Worm (Caenorhabditis elegans): Measurements from ENCODE around the gene W06D11.5.
A peak's percentile ranks its signal among the peaks of the same experiment; 100 is the strongest.

Gene W06D11.5

DNA sequence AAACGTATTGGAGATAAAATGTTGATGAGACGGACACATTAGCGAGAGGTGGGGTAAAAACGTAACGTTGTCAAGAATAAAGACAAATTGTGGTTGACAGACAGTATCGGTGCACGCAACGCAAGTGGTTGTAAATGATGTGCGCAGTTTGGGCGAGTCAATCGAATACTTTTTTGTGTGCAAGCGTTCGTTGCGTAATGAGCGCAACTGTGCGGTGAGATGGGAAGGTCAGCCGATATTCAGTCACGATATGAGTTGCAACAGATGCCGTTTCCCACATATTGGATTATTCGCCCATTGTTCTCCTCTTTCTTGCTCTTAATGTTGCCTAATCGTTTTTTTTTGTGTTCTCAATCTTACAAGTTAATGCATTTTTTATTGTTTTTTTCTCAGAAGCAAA, 20.8 kb downstream of the W06D11.5 start, which contains the start of gene ceh-40:
Gene ceh-40 (minus strand): TSS at position 41 of the 400 bp plus-strand sequence.
- TF ChIP-seq unc-62 (GFP tag; optimal IDR thresholded peaks at IDR 0.05) (peak; percentile 5), ceh-58 (GFP tag; IDR thresholded peaks at IDR 0.05) (no peak)

DNA sequence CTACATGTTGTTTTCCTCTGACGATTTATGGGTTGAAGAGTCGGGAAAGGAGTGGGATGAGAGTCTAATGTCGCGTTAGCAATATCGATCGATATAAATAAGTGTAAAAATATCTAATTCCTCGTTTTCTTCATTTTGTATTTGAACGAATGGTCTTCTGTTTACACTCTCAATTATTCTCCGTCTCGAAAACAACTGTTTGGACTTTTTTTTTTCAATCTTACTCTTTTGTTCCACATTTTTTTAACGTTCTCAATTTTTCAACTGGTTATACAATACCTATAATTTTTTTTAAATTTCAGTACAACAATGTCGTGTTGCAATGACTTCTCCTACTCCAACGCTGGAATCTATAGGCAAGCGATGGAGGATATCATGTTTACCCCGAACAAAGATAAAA, 21.4 kb downstream of the W06D11.5 start, which contains the start of gene F17A2.13:
Gene F17A2.13 (plus strand): TSS at position 301 of the 400 bp plus-strand sequence.
- TF ChIP-seq repo-1 (tag; optimal IDR thresholded peaks at IDR 0.05), result no peak
- no peak for TF ChIP-seq hsf-1 (GFP tag; IDR thresholded peaks at IDR 0.05)
- no peak for TF ChIP-seq nfya-1 (tag; optimal IDR thresholded peaks at IDR 0.05; ENCODE audit: borderline replicate concordance, insufficient read depth)
- TF ChIP-seq lsl-1 (GFP tag; optimal IDR thresholded peaks at IDR 0.05), result no peak
- TF ChIP-seq atf-7 (tag; optimal IDR thresholded peaks at IDR 0.05), result no peak
- no peak for TF ChIP-seq sdz-38 (tag; optimal IDR thresholded peaks at IDR 0.05)
- TF ChIP-seq lir-1 (GFP tag; conservative IDR thresholded peaks at IDR 0.05), result no peak
- no peak for TF ChIP-seq D2030.7 (GFP tag; IDR thresholded peaks at IDR 0.05)
- TF ChIP-seq nhr-80 (tag; optimal IDR thresholded peaks at IDR 0.05), result no peak
- TF ChIP-seq T07F8.4 (tag; optimal IDR thresholded peaks at IDR 0.05), result no peak
- no peak for TF ChIP-seq ccch-3 (GFP tag; optimal IDR thresholded peaks at IDR 0.05)

DNA sequence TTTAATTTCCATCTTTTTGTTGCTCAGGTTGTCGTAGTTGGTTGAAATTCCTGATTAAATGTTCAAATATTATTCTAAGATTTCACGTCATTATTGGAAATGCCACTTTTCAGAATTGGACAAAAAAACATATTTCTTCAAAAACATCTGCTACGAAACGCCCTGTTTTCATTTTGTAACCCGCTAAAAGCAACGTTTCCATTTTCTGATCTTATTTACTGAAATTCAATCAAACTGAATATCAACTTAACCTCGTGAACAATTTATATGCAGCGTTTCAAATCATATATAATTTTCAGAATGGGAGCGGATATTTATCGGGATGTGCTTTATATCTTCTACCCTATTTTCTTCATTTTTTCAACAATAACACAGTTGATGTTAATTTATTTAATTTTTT, 23.5 kb downstream of the W06D11.5 start, which contains the start of gene srd-40:
Gene srd-40 (plus strand): TSS at position 301 of the 400 bp plus-strand sequence.
- TF ChIP-seq nfya-2 (GFP tag; IDR thresholded peaks at IDR 0.05), result no peak
- TF ChIP-seq snpc-3.4 (tag; optimal IDR thresholded peaks at IDR 0.05), result no peak
- TF ChIP-seq ztf-25 (GFP tag; IDR thresholded peaks at IDR 0.05), result no peak
- TF ChIP-seq sptf-2 (GFP tag; optimal IDR thresholded peaks at IDR 0.05), result no peak
- no peak for TF ChIP-seq F23B12.7 (tag; optimal IDR thresholded peaks at IDR 0.05; ENCODE audit: insufficient read depth)
- no peak for TF ChIP-seq cebp-2 (GFP tag; IDR thresholded peaks at IDR 0.05)
- no peak for TF ChIP-seq ceh-91 (GFP tag; IDR thresholded peaks at IDR 0.05)
- TF ChIP-seq tbx-9 (tag; optimal IDR thresholded peaks at IDR 0.05; ENCODE audit: borderline replicate concordance), result no peak
- no peak for TF ChIP-seq ztf-18 (tag; optimal IDR thresholded peaks at IDR 0.05)
- TF ChIP-seq cebp-1 (GFP tag; IDR thresholded peaks at IDR 0.05), result no peak
- no peak for TF ChIP-seq cebp-1 (tag; optimal IDR thresholded peaks at IDR 0.05)
- TF ChIP-seq F37B4.10 (GFP tag; IDR thresholded peaks at IDR 0.05), result no peak

DNA sequence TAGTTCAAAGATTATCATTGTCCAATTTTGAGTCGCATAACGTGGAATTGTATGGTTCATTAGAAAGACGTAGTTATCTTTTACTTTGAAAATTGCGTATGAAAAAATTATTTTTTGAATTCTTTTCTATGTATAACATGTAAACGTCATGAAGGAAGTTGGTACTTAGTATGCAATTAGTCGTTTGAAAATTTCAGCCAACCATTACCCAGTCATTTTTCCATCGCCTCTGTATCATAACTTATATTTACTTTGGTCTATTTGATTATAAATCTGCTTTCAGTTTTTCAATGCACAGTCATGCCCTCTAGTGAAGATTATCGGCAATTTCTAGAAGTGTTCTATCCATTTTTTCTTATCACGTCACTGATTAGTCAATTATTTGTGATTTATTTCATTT, 26.5 kb downstream of the W06D11.5 start, which contains the start of gene srd-41:
Gene srd-41 (plus strand): TSS at position 301 of the 400 bp plus-strand sequence.
- no peak for TF ChIP-seq cebp-1 (GFP tag; IDR thresholded peaks at IDR 0.05)
- TF ChIP-seq cebp-1 (tag; optimal IDR thresholded peaks at IDR 0.05), result no peak
- no peak for TF ChIP-seq ceh-100 (GFP tag; IDR thresholded peaks at IDR 0.05)
- no peak for TF ChIP-seq snpc-1.3 (tag; optimal IDR thresholded peaks at IDR 0.05; ENCODE audit: insufficient read depth)
- TF ChIP-seq C17E4.6 (GFP tag; IDR thresholded peaks at IDR 0.05), result no peak

DNA sequence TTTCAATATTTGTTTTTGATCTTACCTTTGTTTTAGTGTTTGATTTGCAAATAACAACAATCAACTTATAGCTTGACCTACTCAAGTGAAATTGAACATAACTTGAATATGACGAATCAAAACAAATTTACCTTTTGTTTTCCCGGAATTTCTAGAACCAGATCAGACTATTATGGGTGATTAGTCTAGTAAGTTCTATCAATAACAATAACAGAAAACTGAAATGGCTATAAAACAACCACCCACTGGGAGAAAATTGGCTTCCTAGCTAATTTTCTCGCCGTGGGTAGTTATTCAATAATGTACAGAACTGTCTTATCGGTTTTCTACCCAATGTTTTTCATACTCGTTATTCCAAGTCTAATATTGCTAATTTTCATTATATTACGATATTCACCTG, 28.7 kb downstream of the W06D11.5 start, which contains the start of gene srd-45:
Gene srd-45 (plus strand): TSS at position 301 of the 400 bp plus-strand sequence.
- TF ChIP-seq mes-4 (tag; optimal IDR thresholded peaks at IDR 0.05) (no peak), snpc-1.3 (tag; optimal IDR thresholded peaks at IDR 0.05; ENCODE audit: insufficient read depth) (no peak), Y95B8A.8 (GFP tag; IDR thresholded peaks at IDR 0.05) (no peak), Y56A3A.18 (GFP tag; IDR thresholded peaks at IDR 0.05) (no peak), F10E7.11 (tag; optimal IDR thresholded peaks at IDR 0.05) (no peak), die-1 (tag; optimal IDR thresholded peaks at IDR 0.05) (no peak)
